Fruit fly (Drosophila melanogaster) whole organism, embryonic: ENCODE data around the gene CG14439.

Experiments
- ATbp ChIP-seq: fragments of 200-800 bp; sonication (Bioruptor generic); optimal IDR thresholded peaks from 2 replicates; lab custom pipeline; 2017; ENCODE audit warnings: missing biosample characterization, mild to moderate bottlenecking, missing genetic modification characterization, missing genetic modification reagents
- Adf1 ChIP-seq: fragments of 200-800 bp; sonication (Bioruptor generic); IDR thresholded peaks from 2 replicates; pipeline ENCODE4 v1.3.6; 2022; ENCODE audit warnings: missing biosample characterization, missing genetic modification characterization
- Awh ChIP-seq: fragments of 200-800 bp; sonication (Bioruptor generic); IDR thresholded peaks from 2 replicates; pipeline ENCODE4, ENCODE4 v1.3.6; 2022; ENCODE audit warnings: missing biosample characterization, missing genetic modification characterization
- CG12769 ChIP-seq: fragments of 200-800 bp; sonication (Bioruptor generic); optimal IDR thresholded peaks from 2 replicates; lab custom pipeline; 2019; ENCODE audit warnings: missing biosample characterization, mild to moderate bottlenecking, missing genetic modification characterization, moderate library complexity
- CG14014 ChIP-seq: fragments of 200-800 bp; sonication (Bioruptor generic); IDR thresholded peaks from 2 replicates; pipeline ENCODE4 v1.3.6; 2022; ENCODE audit warnings: missing biosample characterization, missing genetic modification characterization
- CG14441 ChIP-seq: fragments of 200-800 bp; sonication (Bioruptor generic); IDR thresholded peaks from 2 replicates; pipeline ENCODE4 v1.3.6; 2022; ENCODE audit warnings: missing biosample characterization, missing genetic modification characterization
- CG1603 ChIP-seq: fragments of 200-800 bp; sonication (Bioruptor generic); optimal IDR thresholded peaks from 2 replicates; lab custom pipeline; 2019; ENCODE audit warnings: missing biosample characterization, mild to moderate bottlenecking, missing genetic modification characterization, moderate library complexity
- CG17912 ChIP-seq: fragments of 200-800 bp; sonication (Bioruptor generic); optimal IDR thresholded peaks from 2 replicates; lab custom pipeline; 2018; ENCODE audit warnings: missing biosample characterization, mild to moderate bottlenecking, missing genetic modification characterization
- CG30020 ChIP-seq: fragments of 200-800 bp; optimal IDR thresholded peaks from 2 replicates; lab custom pipeline; 2019; ENCODE audit warnings: missing biosample characterization, mild to moderate bottlenecking, missing genetic modification characterization, moderate library complexity
- CG3847 ChIP-seq: fragments of 200-800 bp; sonication (Bioruptor generic); IDR thresholded peaks from 2 replicates; pipeline ENCODE4 v1.3.6; 2022; ENCODE audit warnings: missing biosample characterization, missing genetic modification characterization
- CG4404 ChIP-seq: fragments of 200-800 bp; sonication (Bioruptor generic); IDR thresholded peaks from 2 replicates; pipeline ENCODE4 v1.3.6; 2022; ENCODE audit warnings: missing biosample characterization, missing genetic modification characterization
- CG9817 ChIP-seq: fragments of 200-800 bp; sonication (Bioruptor generic); optimal IDR thresholded peaks from 2 replicates; lab custom pipeline; 2018; ENCODE audit warnings: missing biosample characterization, mild to moderate bottlenecking, missing genetic modification characterization, moderate library complexity
- D19A ChIP-seq: fragments of 200-800 bp; optimal IDR thresholded peaks from 3 replicates; lab custom pipeline; 2019; ENCODE audit warnings: missing biosample characterization, mild to moderate bottlenecking, missing genetic modification characterization, moderate library complexity
- Doc3 ChIP-seq: fragments of 200-800 bp; sonication (Bioruptor generic); IDR thresholded peaks from 3 replicates; pipeline ENCODE4 v1.3.6; 2022; ENCODE audit warnings: missing biosample characterization, missing genetic modification characterization; ENCODE audit not compliant: partially characterized antibody
- Dref ChIP-seq: fragments of 200-800 bp; sonication (Bioruptor generic); IDR thresholded peaks from 2 replicates; pipeline ENCODE4 v1.3.6; 2022; ENCODE audit warnings: missing biosample characterization, missing genetic modification characterization
- Eip74EF ChIP-seq, 2 experiments: fragments of 200-800 bp in 1 of 2; fragments of >200 bp in 1 of 2; sonication (Bioruptor generic) in 1 of 2; optimal IDR thresholded peaks; 2 replicates each; lab custom pipeline; 2017 to 2019; ENCODE audit warnings: missing biosample characterization in 2 of 2, missing genetic modification characterization in 2 of 2, mild to moderate bottlenecking in 1 of 2, moderate library complexity in 1 of 2
- H2.0 ChIP-seq: fragments of 200-800 bp; sonication (Bioruptor generic); IDR thresholded peaks from 2 replicates; pipeline ENCODE4 v1.3.6; 2022; ENCODE audit warnings: missing biosample characterization, missing genetic modification characterization
- HLH54F ChIP-seq: fragments of 200-800 bp; sonication (Bioruptor generic); optimal IDR thresholded peaks from 3 replicates; lab custom pipeline; 2016; ENCODE audit warnings: missing biosample characterization, missing genetic modification characterization
- Rfx ChIP-seq: fragments of 200-800 bp; sonication (Bioruptor generic); IDR thresholded peaks from 2 replicates; pipeline ENCODE4 v1.3.6; 2022; ENCODE audit warnings: missing biosample characterization, missing genetic modification characterization
- Sox100B ChIP-seq: fragments of 200-800 bp; sonication (Bioruptor generic); optimal IDR thresholded peaks from 3 replicates; lab custom pipeline; 2018; ENCODE audit warnings: missing biosample characterization, mild to moderate bottlenecking, missing genetic modification characterization
- bab2 ChIP-seq: fragments of 200-800 bp; sonication (Bioruptor generic); optimal IDR thresholded peaks from 2 replicates; lab custom pipeline; 2016; ENCODE audit warnings: missing biosample characterization, missing genetic modification characterization
- chinmo ChIP-seq: fragments of 200-800 bp; sonication (Bioruptor generic); IDR thresholded peaks from 4 replicates; pipeline ENCODE4 v1.3.6; 2022; ENCODE audit warnings: missing biosample characterization, missing genetic modification characterization; ENCODE audit not compliant: partially characterized antibody
- crol ChIP-seq: fragments of 200-800 bp; sonication (Bioruptor generic); IDR thresholded peaks from 2 replicates; pipeline ENCODE4 v1.3.6; 2022; ENCODE audit warnings: missing biosample characterization, missing genetic modification characterization
- dmrt99B ChIP-seq: fragments of 200-800 bp; sonication (Bioruptor generic); optimal IDR thresholded peaks from 2 replicates; lab custom pipeline; 2018; ENCODE audit warnings: missing biosample characterization, mild to moderate bottlenecking, missing genetic modification characterization, moderate library complexity
- hb ChIP-seq: fragments of 200-800 bp; sonication (Bioruptor generic); IDR thresholded peaks from 3 replicates; pipeline ENCODE4 v1.3.6; 2022; ENCODE audit warnings: missing biosample characterization, missing genetic modification characterization; ENCODE audit not compliant: partially characterized antibody
- her ChIP-seq: fragments of 200-800 bp; sonication (Bioruptor generic); optimal IDR thresholded peaks from 2 replicates; lab custom pipeline; 2016; ENCODE audit warnings: missing biosample characterization, missing genetic modification characterization
- jigr1 ChIP-seq: fragments of 200-800 bp; sonication (Bioruptor generic); IDR thresholded peaks from 3 replicates; pipeline ENCODE4 v1.3.6; 2022; ENCODE audit warnings: missing biosample characterization, missing genetic modification characterization
- lbe ChIP-seq: fragments of 200-800 bp; sonication (Bioruptor generic); optimal IDR thresholded peaks from 2 replicates; lab custom pipeline; 2016; ENCODE audit warnings: missing biosample characterization, mild to moderate bottlenecking, missing genetic modification characterization
- lola ChIP-seq, 3 experiments: fragments of >200 bp in 2 of 3; fragments of 200-800 bp in 1 of 3; sonication (Bioruptor generic) in 1 of 3; optimal IDR thresholded peaks; 2 replicates each; lab custom pipeline; 2017 to 2019; ENCODE audit warnings: missing biosample characterization in 3 of 3, missing genetic modification characterization in 3 of 3, mild to moderate bottlenecking in 1 of 3, moderate library complexity in 1 of 3
- mam ChIP-seq: fragments of 200-800 bp; sonication (Bioruptor generic); optimal IDR thresholded peaks from 3 replicates; lab custom pipeline; 2016; ENCODE audit warnings: missing biosample characterization, missing genetic modification characterization
- org-1 ChIP-seq: fragments of 200-800 bp; sonication (Bioruptor generic); optimal IDR thresholded peaks from 2 replicates; lab custom pipeline; 2017; ENCODE audit warnings: missing biosample characterization, missing genetic modification characterization
- pfk ChIP-seq: fragments of 200-800 bp; sonication (Bioruptor generic); optimal IDR thresholded peaks from 2 replicates; lab custom pipeline; 2018; ENCODE audit warnings: missing biosample characterization, mild to moderate bottlenecking, missing genetic modification characterization, moderate library complexity
- pnt ChIP-seq: fragments of 200-800 bp; sonication (Bioruptor generic); optimal IDR thresholded peaks from 3 replicates; lab custom pipeline; 2016; ENCODE audit warnings: missing biosample characterization, missing genetic modification characterization
- scrt ChIP-seq: fragments of 200-800 bp; sonication (Bioruptor generic); optimal IDR thresholded peaks from 2 replicates; lab custom pipeline; 2018; ENCODE audit warnings: missing biosample characterization, mild to moderate bottlenecking, missing genetic modification characterization, moderate library complexity
- slou ChIP-seq: fragments of 200-800 bp; sonication (Bioruptor generic); optimal IDR thresholded peaks from 3 replicates; lab custom pipeline; 2016; ENCODE audit warnings: missing biosample characterization, missing genetic modification characterization
- slp2 ChIP-seq: fragments of 200-800 bp; sonication (Bioruptor generic); optimal IDR thresholded peaks from 2 replicates; lab custom pipeline; 2016; ENCODE audit warnings: missing biosample characterization, missing genetic modification characterization
- sug ChIP-seq: fragments of 200-800 bp; optimal IDR thresholded peaks from 2 replicates; lab custom pipeline; 2019; ENCODE audit warnings: missing biosample characterization, mild to moderate bottlenecking, missing genetic modification characterization, moderate library complexity
- toy ChIP-seq: fragments of 200-800 bp; sonication (Bioruptor generic); IDR thresholded peaks from 2 replicates; pipeline ENCODE4 v1.3.6; 2022; ENCODE audit warnings: missing biosample characterization, missing genetic modification characterization
- tup ChIP-seq: fragments of 200-800 bp; sonication (Bioruptor generic); optimal IDR thresholded peaks from 2 replicates; lab custom pipeline; 2016; ENCODE audit warnings: missing biosample characterization, mild to moderate bottlenecking, missing genetic modification characterization, moderate library complexity
- usp ChIP-seq: fragments of >200 bp; optimal IDR thresholded peaks from 2 replicates; lab custom pipeline; 2017; ENCODE audit warnings: missing biosample characterization, missing genetic modification characterization
- vnd ChIP-seq: fragments of 200-800 bp; sonication (Bioruptor generic); IDR thresholded peaks from 3 replicates; pipeline ENCODE4 v1.3.6; 2022; ENCODE audit warnings: missing biosample characterization, missing genetic modification characterization; ENCODE audit not compliant: partially characterized antibody
- vvl ChIP-seq: fragments of 200-800 bp; sonication (Bioruptor generic); IDR thresholded peaks from 2 replicates; pipeline ENCODE4 v1.3.6; 2022; ENCODE audit warnings: missing biosample characterization, missing genetic modification characterization
- yki ChIP-seq: fragments of >200 bp; optimal IDR thresholded peaks from 3 replicates; lab custom pipeline; 2018

The CG14439 gene

DNA sequence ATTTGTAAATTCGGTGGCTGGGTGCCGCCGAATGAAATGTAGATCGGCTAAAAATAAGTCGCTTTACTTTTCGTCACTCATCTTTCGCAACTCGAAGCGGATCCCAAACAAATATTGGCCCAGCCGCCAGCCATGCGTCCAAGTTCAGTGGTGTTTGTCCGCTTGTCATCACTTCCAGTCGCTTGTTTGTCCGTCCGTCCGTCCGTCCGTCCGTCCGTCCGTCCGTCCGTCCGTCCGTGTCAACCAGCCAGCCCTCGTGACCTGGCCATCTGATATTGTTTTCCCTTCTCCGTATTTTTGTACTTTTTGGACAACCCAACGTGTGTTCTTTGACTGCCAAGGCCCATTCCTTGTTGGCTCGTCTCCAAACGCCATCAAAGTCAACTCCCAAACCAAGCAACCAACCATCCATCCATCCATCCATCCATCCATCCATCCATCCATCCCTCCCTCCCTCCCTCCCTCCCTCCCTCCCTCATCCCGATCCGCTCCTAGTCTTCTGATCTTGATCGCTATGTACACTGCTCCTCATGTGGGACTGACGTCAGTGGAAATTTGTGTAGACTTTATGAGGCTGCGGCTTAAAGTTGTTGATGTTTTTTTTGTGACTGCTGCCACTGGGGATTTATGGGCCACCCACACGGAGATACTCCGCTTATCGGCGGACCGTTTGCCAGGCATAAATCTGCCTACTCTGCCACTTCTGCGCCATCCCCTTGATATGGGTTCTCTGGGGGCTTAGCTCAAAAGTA lies 13.9 kb upstream of the CG14439 start (continued):
- TF ChIP-seq lola (GFP tag; optimal IDR thresholded peaks at IDR 0.05; lab: Kevin White, UChicago) = peak in 1 of 3 experiments; percentile 14
- no peak for TF ChIP-seq hb (GFP tag; lab: Robert Waterston, UW)
- no peak for TF ChIP-seq dmrt99B
- no peak for TF ChIP-seq CG9817 (tag; lab: Kevin White, UChicago)
- no peak for TF ChIP-seq toy
- peak; percentile 1 for TF ChIP-seq ATbp (GFP tag; lab: Kevin White, UChicago)
- no peak for TF ChIP-seq chinmo (GFP tag; lab: Robert Waterston, UW)
- TF ChIP-seq Rfx = no peak

DNA sequence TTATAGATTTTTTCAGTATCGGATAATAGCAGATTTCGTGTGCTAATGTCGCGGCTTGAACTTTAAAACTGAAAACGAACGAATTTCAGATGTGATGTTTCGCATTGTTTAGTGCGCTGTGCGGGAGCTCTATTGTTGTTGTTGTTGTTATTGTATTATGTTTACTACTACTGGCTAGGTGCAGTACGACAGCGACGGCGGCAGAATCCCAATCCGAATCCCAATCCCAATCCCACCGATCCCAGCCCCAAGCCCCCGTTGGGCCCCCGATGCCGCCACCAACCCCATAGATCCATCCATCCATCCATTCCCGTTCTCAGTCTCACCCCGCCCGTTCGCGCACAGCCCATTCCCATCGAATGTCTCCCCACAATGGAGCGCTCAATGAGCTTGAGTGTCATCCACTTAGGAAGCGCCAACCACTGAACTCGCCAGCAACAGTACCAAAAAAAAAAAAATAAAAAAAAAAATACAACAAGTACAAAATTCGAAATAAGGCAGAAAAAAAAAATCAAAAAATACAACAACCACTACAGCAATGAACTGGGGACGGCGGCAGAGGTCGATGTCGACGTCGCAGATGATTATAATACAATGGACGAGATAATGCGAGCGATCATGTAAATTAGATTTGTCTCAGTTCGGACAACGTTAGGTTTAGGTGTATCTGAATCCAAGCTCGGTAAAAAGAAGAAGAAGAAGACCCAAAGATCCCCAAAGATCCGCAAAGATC lies 7.2 kb upstream of the CG14439 start, which contains the start of gene CG3168:
Gene CG3168 (minus strand): TSS at position 51 of the 733 bp plus-strand sequence.
- peak; percentile 7 for TF ChIP-seq sug (tag; lab: Kevin White, UChicago)
- no peak for TF ChIP-seq CG30020 (tag; lab: Kevin White, UChicago)
- 0 out of 2 replicates have a peak, but pooled peaks have one; percentile 14 for TF ChIP-seq crol (GFP tag; lab: Robert Waterston, UW)
- no peak for TF ChIP-seq bab2
- no peak for TF ChIP-seq her (GFP tag; lab: Kevin White, UChicago)
- peak; percentile 64; the same call in 1 of the 2 replicates for TF ChIP-seq Adf1 (GFP tag; lab: Robert Waterston, UW)
- TF ChIP-seq CG1603 (tag; lab: Kevin White, UChicago) = no peak
- TF ChIP-seq tup (GFP tag; lab: Kevin White, UChicago) = no peak
- TF ChIP-seq Eip74EF (GFP tag; optimal IDR thresholded peaks at IDR 0.05; lab: Kevin White, UChicago) = no peak
- no peak for TF ChIP-seq Doc3
- TF ChIP-seq CG17912 = no peak
- no peak for TF ChIP-seq yki
- TF ChIP-seq CG14441 (GFP tag; lab: Robert Waterston, UW) = peak; percentile 23; the same call in 1 of the 2 replicates
- peak; percentile 5 for TF ChIP-seq CG12769 (tag; lab: Kevin White, UChicago)
- TF ChIP-seq CG3847 = no peak
- no peak for TF ChIP-seq vnd (GFP tag; lab: Robert Waterston, UW)
- TF ChIP-seq slou = no peak
- no peak for TF ChIP-seq pnt (GFP tag; lab: Kevin White, UChicago)
- TF ChIP-seq mam (GFP tag; lab: Kevin White, UChicago) = no peak
- TF ChIP-seq D19A (tag; lab: Kevin White, UChicago) = no peak
- TF ChIP-seq CG4404 (GFP tag; lab: Robert Waterston, UW) = no peak
- TF ChIP-seq vvl (GFP tag; lab: Robert Waterston, UW) = 0 out of 2 replicates have a peak, but pooled peaks have one; percentile 16
- TF ChIP-seq org-1 = no peak
- TF ChIP-seq scrt = no peak
- TF ChIP-seq HLH54F (GFP tag; lab: Kevin White, UChicago) = no peak
- no peak for TF ChIP-seq lbe (GFP tag; lab: Kevin White, UChicago)
- no peak for TF ChIP-seq Dref
- TF ChIP-seq Awh (GFP tag; lab: Robert Waterston, UW) = no peak
- no peak for TF ChIP-seq slp2 (GFP tag; lab: Kevin White, UChicago)
- no peak for TF ChIP-seq usp
- no peak for TF ChIP-seq H2.0 (GFP tag; lab: Robert Waterston, UW)
- 0 out of 4 replicates have a peak, but pooled peaks have one; percentile 5 for TF ChIP-seq chinmo (GFP tag; lab: Robert Waterston, UW)
- TF ChIP-seq jigr1 (GFP tag; lab: Robert Waterston, UW) = no peak
- TF ChIP-seq Sox100B = no peak
- TF ChIP-seq pfk (GFP tag; lab: Kevin White, UChicago) = no peak
- no peak for TF ChIP-seq CG14014 (GFP tag; lab: Robert Waterston, UW)
- TF ChIP-seq, all 482 proteins: peak for 7
